Fruit fly (Drosophila melanogaster) whole organism, adult: Measurements from ENCODE around the gene hiro.

ENCODE experiments used
- CG14711 ChIP-seq: fragments of 200-800 bp; sonication (Bioruptor generic); optimal IDR thresholded peaks from 2 replicates; lab custom pipeline; 2018; ENCODE audit warnings: missing biosample characterization, mild to moderate bottlenecking, missing genetic modification characterization, moderate library complexity
- CG1620 ChIP-seq: fragments of 200-800 bp; sonication (Bioruptor generic); optimal IDR thresholded peaks from 2 replicates; lab custom pipeline; 2016; ENCODE audit warnings: missing biosample characterization, missing genetic modification characterization
- CG33017 ChIP-seq: fragments of 200-800 bp; sonication (Bioruptor generic); optimal IDR thresholded peaks from 2 replicates; lab custom pipeline; 2018; ENCODE audit warnings: missing biosample characterization, mild to moderate bottlenecking, missing genetic modification characterization, moderate library complexity
- CG7101 ChIP-seq: fragments of 200-800 bp; sonication (Bioruptor generic); optimal IDR thresholded peaks from 2 replicates; lab custom pipeline; 2018; ENCODE audit warnings: missing biosample characterization, mild to moderate bottlenecking, missing genetic modification characterization, moderate library complexity
- Clk ChIP-seq: fragments of 200-800 bp; sonication (Bioruptor generic); optimal IDR thresholded peaks from 2 replicates; lab custom pipeline; 2017; ENCODE audit warnings: missing biosample characterization, missing genetic modification characterization
- Crg-1 ChIP-seq: fragments of 200-800 bp; sonication (Bioruptor generic); optimal IDR thresholded peaks from 2 replicates; lab custom pipeline; 2016; ENCODE audit warnings: missing biosample characterization, missing genetic modification characterization
- Hr96 ChIP-seq: fragments of 200-800 bp; sonication (Bioruptor generic); optimal IDR thresholded peaks from 2 replicates; lab custom pipeline; 2016; ENCODE audit warnings: missing biosample characterization, missing genetic modification characterization
- cic ChIP-seq: fragments of 200-800 bp; sonication (Bioruptor generic); optimal IDR thresholded peaks from 2 replicates; lab custom pipeline; 2017; ENCODE audit warnings: missing biosample characterization, mild to moderate bottlenecking, missing genetic modification characterization, moderate library complexity
- kay ChIP-seq: fragments of 200-800 bp; sonication (Bioruptor generic); peaks from one replicate; lab custom pipeline; 2016; ENCODE audit warnings: missing biosample characterization, missing genetic modification characterization, borderline replicate concordance

DNA sequence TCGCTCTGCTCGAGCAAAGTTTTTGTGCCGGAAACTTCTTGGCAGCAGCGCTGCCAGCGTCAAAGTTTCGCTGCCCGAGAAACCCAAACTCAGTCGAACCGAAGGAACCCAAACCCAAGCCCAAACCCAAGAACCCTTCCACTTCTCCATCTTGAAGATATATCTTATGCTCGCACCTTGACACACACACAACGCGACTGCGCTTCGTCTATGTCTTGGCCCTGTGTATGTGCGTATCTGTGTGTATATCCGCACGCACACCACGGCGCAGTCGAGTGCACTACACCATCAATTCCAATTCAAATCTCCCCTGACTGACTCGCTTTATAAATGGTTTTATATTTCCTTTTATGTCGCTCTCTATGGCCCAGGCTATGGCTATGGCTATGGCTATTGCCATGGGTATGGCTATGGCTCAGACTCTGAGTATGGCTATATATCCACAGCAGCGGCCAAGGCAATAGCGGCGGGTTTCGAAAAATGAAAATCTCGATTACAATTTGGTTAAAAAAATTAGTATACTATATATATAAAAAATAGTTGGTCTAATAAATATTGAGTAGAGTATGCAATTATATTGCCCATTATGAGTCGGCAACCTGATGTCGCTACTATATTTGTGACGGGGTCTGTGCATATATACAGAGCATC is 8.8 kb upstream of the hiro start:
- no peak for TF ChIP-seq Crg-1 (GFP tag; lab: Kevin White, UChicago)
- TF ChIP-seq kay = peak; percentile 32
- TF ChIP-seq CG33017 (tag; lab: Kevin White, UChicago) = peak; percentile 58
- no peak for TF ChIP-seq Clk (GFP tag; lab: Kevin White, UChicago)
- peak; percentile 54 for TF ChIP-seq CG14711
- TF ChIP-seq CG1620 (GFP tag; lab: Kevin White, UChicago) = no peak
- TF ChIP-seq CG7101 (tag; lab: Kevin White, UChicago) = peak; percentile 58
- TF ChIP-seq Hr96 = no peak
- no peak for TF ChIP-seq cic (GFP tag; lab: Kevin White, UChicago)
